Worm (Caenorhabditis elegans): ENCODE measurements around the gene fbxb-72.

fbxb-72 gene

ce11 chrV:772210-772609 lies 48.5 kb upstream of the fbxb-72 start:
- TF ChIP-seq rnt-1 (tag; optimal IDR thresholded peaks at IDR 0.05) (no peak), hlh-6 (tag; optimal IDR thresholded peaks at IDR 0.05) (no peak), pha-2 (tag; optimal IDR thresholded peaks at IDR 0.05) (no peak), mec-3 (tag; optimal IDR thresholded peaks at IDR 0.05; ENCODE audit: borderline replicate concordance) (no peak), unc-55 (GFP tag; optimal IDR thresholded peaks at IDR 0.05) (no peak), ets-4 (tag; optimal IDR thresholded peaks at IDR 0.05) (no peak), nfya-1 (tag; optimal IDR thresholded peaks at IDR 0.05) (no peak), ahr-1 (tag; optimal IDR thresholded peaks at IDR 0.05) (no peak), ceh-2 (tag; optimal IDR thresholded peaks at IDR 0.05) (no peak)

ce11 chrV:764732-765131 lies 41.0 kb upstream of the fbxb-72 start, which contains the start of gene str-238:
TSS of gene str-238 (plus strand) at chrV:765032.
- no peak for TF ChIP-seq npax-4 (tag; optimal IDR thresholded peaks at IDR 0.05)
- TF ChIP-seq hlh-30 (tag; optimal IDR thresholded peaks at IDR 0.05; ENCODE audit: insufficient read depth), result peak; percentile 22

- TF ChIP-seq mec-3 (tag; optimal IDR thresholded peaks at IDR 0.05; ENCODE audit: borderline replicate concordance) (no peak), hlh-13 (GFP tag; optimal IDR thresholded peaks at IDR 0.05) (no peak), C38D4.7 (GFP tag; optimal IDR thresholded peaks at IDR 0.05) (no peak), sox-4 (tag; optimal IDR thresholded peaks at IDR 0.05) (no peak), npax-4 (tag; optimal IDR thresholded peaks at IDR 0.05) (no peak), fkh-10 (GFP tag; optimal IDR thresholded peaks at IDR 0.05) (no peak)
Observed at ce11 chrV:762340-762739, 38.6 kb upstream of the fbxb-72 start, which contains the start of gene srp-2. TSS of gene srp-2 (plus strand) at chrV:762640.

- TF ChIP-seq gmeb-2 (tag; optimal IDR thresholded peaks at IDR 0.05), result no peak
- TF ChIP-seq ceh-6 (GFP tag; optimal IDR thresholded peaks at IDR 0.05), result no peak
- TF ChIP-seq fax-1 (tag; optimal IDR thresholded peaks at IDR 0.05), result no peak
- TF ChIP-seq unc-3 (GFP tag; conservative IDR thresholded peaks at IDR 0.05), result no peak
- no peak for TF ChIP-seq unc-3 (tag; optimal IDR thresholded peaks at IDR 0.05)
Observed at ce11 chrV:761882-762281, 38.1 kb upstream of the fbxb-72 start, which contains the start of gene C05E4.12. TSS of gene C05E4.12 (minus strand) at chrV:761982.

- no peak for TF ChIP-seq F13H6.1 (tag; optimal IDR thresholded peaks at IDR 0.05)
- TF ChIP-seq ceh-19 (GFP tag; optimal IDR thresholded peaks at IDR 0.05), result no peak
- TF ChIP-seq T23F11.4 (GFP tag; optimal IDR thresholded peaks at IDR 0.05), result no peak
- TF ChIP-seq unc-86 (tag; optimal IDR thresholded peaks at IDR 0.05), result no peak
- no peak for TF ChIP-seq hlh-15 (tag; optimal IDR thresholded peaks at IDR 0.05)
- no peak for TF ChIP-seq C38D4.7 (GFP tag; optimal IDR thresholded peaks at IDR 0.05)
- no peak for TF ChIP-seq syd-9 (tag; optimal IDR thresholded peaks at IDR 0.05)
- no peak for TF ChIP-seq pqm-1 (tag; optimal IDR thresholded peaks at IDR 0.05)
- TF ChIP-seq ama-1 (optimal IDR thresholded peaks at IDR 0.05), result no peak
- TF ChIP-seq fkh-10 (GFP tag; optimal IDR thresholded peaks at IDR 0.05), result no peak
- no peak for TF ChIP-seq pha-2 (tag; optimal IDR thresholded peaks at IDR 0.05)
- no peak for TF ChIP-seq hlh-13 (GFP tag; optimal IDR thresholded peaks at IDR 0.05)
Observed at ce11 chrV:761235-761634, 37.5 kb upstream of the fbxb-72 start, which contains the start of gene C05E4.15. TSS of gene C05E4.15 (minus strand) at chrV:761335.

ce11 chrV:756169-756568 lies 32.4 kb upstream of the fbxb-72 start, which contains the start of gene str-20:
TSS of gene str-20 (plus strand) at chrV:756469.
- TF ChIP-seq tbx-2 (tag; optimal IDR thresholded peaks at IDR 0.05) (no peak), fkh-10 (GFP tag; optimal IDR thresholded peaks at IDR 0.05) (no peak), rnt-1 (tag; optimal IDR thresholded peaks at IDR 0.05) (no peak), unc-55 (GFP tag; optimal IDR thresholded peaks at IDR 0.05) (no peak), nfya-1 (tag; optimal IDR thresholded peaks at IDR 0.05) (no peak), ceh-31 (tag; optimal IDR thresholded peaks at IDR 0.05) (no peak), ama-1 (optimal IDR thresholded peaks at IDR 0.05) (no peak), hlh-15 (tag; optimal IDR thresholded peaks at IDR 0.05) (no peak), gmeb-2 (tag; optimal IDR thresholded peaks at IDR 0.05) (no peak), hlh-30 (tag; optimal IDR thresholded peaks at IDR 0.05; ENCODE audit: insufficient read depth) (no peak), unc-86 (tag; optimal IDR thresholded peaks at IDR 0.05) (no peak), ceh-34 (tag; optimal IDR thresholded peaks at IDR 0.05) (no peak), pat-9 (tag; optimal IDR thresholded peaks at IDR 0.05) (no peak), tbx-7 (tag; optimal IDR thresholded peaks at IDR 0.05) (no peak), ceh-24 (tag; optimal IDR thresholded peaks at IDR 0.05) (no peak), ztf-16 (tag; optimal IDR thresholded peaks at IDR 0.05) (no peak), ceh-30 (tag; optimal IDR thresholded peaks at IDR 0.05) (no peak), fkh-6 (tag; optimal IDR thresholded peaks at IDR 0.05) (no peak), ceh-9 (tag; optimal IDR thresholded peaks at IDR 0.05) (no peak), lin-11 (tag; optimal IDR thresholded peaks at IDR 0.05) (no peak)

Data from whole organism, late embryonic.